Fruit fly (Drosophila melanogaster) whole organism, embryonic: ENCODE measurements around the gene Drsl4.

ENCODE experiments used
- CG10209 ChIP-seq: fragments of 200-800 bp; sonication (Bioruptor generic); optimal IDR thresholded peaks from 3 replicates; lab custom pipeline; 2017; ENCODE audit warnings: missing biosample characterization, mild to moderate bottlenecking, missing genetic modification characterization, missing genetic modification reagents
- CG10267 ChIP-seq: fragments of 200-800 bp; sonication (Bioruptor generic); optimal IDR thresholded peaks from 2 replicates; lab custom pipeline; 2018; ENCODE audit warnings: missing biosample characterization, mild to moderate bottlenecking, missing genetic modification characterization, moderate library complexity
- CG10274 ChIP-seq: fragments of 200-800 bp; sonication (Bioruptor generic); optimal IDR thresholded peaks from 3 replicates; lab custom pipeline; 2017; ENCODE audit warnings: missing biosample characterization, mild to moderate bottlenecking, missing genetic modification characterization
- CG11504 ChIP-seq: fragments of 200-800 bp; sonication (Bioruptor generic); optimal IDR thresholded peaks from 3 replicates; lab custom pipeline; 2019; ENCODE audit warnings: missing biosample characterization, mild to moderate bottlenecking, missing genetic modification characterization, moderate library complexity
- CG11695 ChIP-seq: fragments of 200-800 bp; sonication (Bioruptor generic); IDR thresholded peaks from 3 replicates; pipeline ENCODE4 v1.3.6; 2022; ENCODE audit warnings: missing biosample characterization, missing genetic modification characterization
- CG11723 ChIP-seq: fragments of 200-800 bp; sonication (Bioruptor generic); optimal IDR thresholded peaks from 2 replicates; lab custom pipeline; 2017; ENCODE audit warnings: missing biosample characterization, mild to moderate bottlenecking, missing genetic modification characterization
- CG12071 ChIP-seq: fragments of 200-800 bp; sonication (Bioruptor generic); optimal IDR thresholded peaks from 3 replicates; lab custom pipeline; 2018; ENCODE audit warnings: missing biosample characterization, mild to moderate bottlenecking, missing genetic modification characterization
- CG13894 ChIP-seq: fragments of 200-800 bp; sonication (Bioruptor generic); optimal IDR thresholded peaks from 3 replicates; lab custom pipeline; 2018; ENCODE audit warnings: missing biosample characterization, mild to moderate bottlenecking, missing genetic modification characterization, moderate library complexity
- CG14014 ChIP-seq: fragments of 200-800 bp; sonication (Bioruptor generic); IDR thresholded peaks from 2 replicates; pipeline ENCODE4 v1.3.6; 2022; ENCODE audit warnings: missing biosample characterization, missing genetic modification characterization
- CG14710 ChIP-seq: fragments of 200-800 bp; sonication (Bioruptor generic); optimal IDR thresholded peaks from 3 replicates; lab custom pipeline; 2019; ENCODE audit warnings: missing biosample characterization, mild to moderate bottlenecking, missing genetic modification characterization, moderate library complexity
- CG14965 ChIP-seq: fragments of 200-800 bp; sonication (Bioruptor generic); optimal IDR thresholded peaks from 2 replicates; lab custom pipeline; 2016; ENCODE audit warnings: missing biosample characterization, missing genetic modification characterization, borderline replicate concordance
- CG17361 ChIP-seq: fragments of 200-800 bp; sonication (Bioruptor generic); IDR thresholded peaks from 3 replicates; pipeline ENCODE4 v1.3.6; 2022; ENCODE audit warnings: missing biosample characterization, missing genetic modification characterization
- CG1792 ChIP-seq: fragments of 200-800 bp; sonication (Bioruptor generic); optimal IDR thresholded peaks from 2 replicates; lab custom pipeline; 2016; ENCODE audit warnings: missing biosample characterization, missing genetic modification characterization
- CG18011 ChIP-seq: fragments of 200-800 bp; sonication (Bioruptor generic); optimal IDR thresholded peaks from 2 replicates; lab custom pipeline; 2017; ENCODE audit warnings: missing biosample characterization, missing genetic modification characterization, mild to moderate bottlenecking, moderate library complexity, missing genotype
- CG18476 ChIP-seq: fragments of 200-800 bp; sonication (Bioruptor generic); optimal IDR thresholded peaks from 2 replicates; lab custom pipeline; 2016; ENCODE audit warnings: missing biosample characterization, mild to moderate bottlenecking, missing genetic modification characterization
- CG18599 ChIP-seq: fragments of 200-800 bp; sonication (Bioruptor generic); optimal IDR thresholded peaks from 3 replicates; lab custom pipeline; 2017; ENCODE audit warnings: missing biosample characterization, missing genetic modification characterization, mild to moderate bottlenecking, moderate library complexity, missing genetic modification reagents
- CG2120 ChIP-seq: fragments of 200-800 bp; sonication (Bioruptor generic); optimal IDR thresholded peaks from 3 replicates; lab custom pipeline; 2016; ENCODE audit warnings: missing biosample characterization, missing genetic modification characterization
- CG2712 ChIP-seq: fragments of 200-800 bp; optimal IDR thresholded peaks from 3 replicates; lab custom pipeline; 2019; ENCODE audit warnings: missing biosample characterization, mild to moderate bottlenecking, missing genetic modification characterization, moderate library complexity
- CG32772 ChIP-seq: fragments of 200-800 bp; sonication (Bioruptor generic); IDR thresholded peaks from 2 replicates; pipeline ENCODE4 v1.3.6; 2022; ENCODE audit warnings: missing biosample characterization, missing genetic modification characterization
- CG4424 ChIP-seq: fragments of 200-800 bp; sonication (Bioruptor generic); optimal IDR thresholded peaks from 3 replicates; lab custom pipeline; 2016; ENCODE audit warnings: missing biosample characterization, missing genetic modification characterization
- CG6254 ChIP-seq: fragments of 200-800 bp; sonication (Bioruptor generic); optimal IDR thresholded peaks from 3 replicates; lab custom pipeline; 2017; ENCODE audit warnings: mild to moderate bottlenecking, missing biosample characterization, missing genetic modification reagents, missing genetic modification characterization
- CG6654 ChIP-seq: fragments of 200-800 bp; sonication (Bioruptor generic); optimal IDR thresholded peaks from 2 replicates; lab custom pipeline; 2017; ENCODE audit warnings: missing biosample characterization, mild to moderate bottlenecking, missing genetic modification characterization
- CG7745 ChIP-seq: fragments of 200-800 bp; sonication (Bioruptor generic); optimal IDR thresholded peaks from 2 replicates; lab custom pipeline; 2018; ENCODE audit warnings: missing biosample characterization, mild to moderate bottlenecking, missing genetic modification characterization, moderate library complexity
- CG8281 ChIP-seq: fragments of 200-800 bp; sonication (Bioruptor generic); optimal IDR thresholded peaks from 2 replicates; lab custom pipeline; 2018; ENCODE audit warnings: missing biosample characterization, mild to moderate bottlenecking, missing genetic modification characterization, moderate library complexity
- CG8924 ChIP-seq: fragments of 200-800 bp; optimal IDR thresholded peaks from 3 replicates; lab custom pipeline; 2019; ENCODE audit warnings: missing biosample characterization, mild to moderate bottlenecking, missing genetic modification characterization, moderate library complexity
- CG9727 ChIP-seq: fragments of 200-800 bp; sonication (Bioruptor generic); optimal IDR thresholded peaks from 3 replicates; lab custom pipeline; 2017; ENCODE audit warnings: missing biosample characterization, mild to moderate bottlenecking, missing genetic modification characterization
- CoRest ChIP-seq: fragments of 200-800 bp; sonication (Bioruptor generic); optimal IDR thresholded peaks from 3 replicates; lab custom pipeline; 2018; ENCODE audit warnings: missing biosample characterization, mild to moderate bottlenecking, missing genetic modification characterization, moderate library complexity
- Deaf1 ChIP-seq: fragments of 200-800 bp; optimal IDR thresholded peaks from 3 replicates; lab custom pipeline; 2019; ENCODE audit warnings: missing biosample characterization, mild to moderate bottlenecking, missing genetic modification characterization, moderate library complexity
- E2f2 ChIP-seq: fragments of 200-800 bp; sonication (Bioruptor generic); IDR thresholded peaks from 2 replicates; pipeline ENCODE4 v1.3.6; 2022; ENCODE audit warnings: missing biosample characterization, missing genetic modification characterization
- Fer2 ChIP-seq: fragments of 200-800 bp; sonication (Bioruptor generic); optimal IDR thresholded peaks from 2 replicates; lab custom pipeline; 2018; ENCODE audit warnings: missing biosample characterization, mild to moderate bottlenecking, missing genetic modification characterization, moderate library complexity
- HLHmδ ChIP-seq: fragments of 200-800 bp; sonication (Bioruptor generic); optimal IDR thresholded peaks from 2 replicates; lab custom pipeline; 2018; ENCODE audit warnings: missing biosample characterization, mild to moderate bottlenecking, missing genetic modification characterization, moderate library complexity
- MESR4 ChIP-seq: fragments of 200-800 bp; sonication (Bioruptor generic); optimal IDR thresholded peaks from 2 replicates; lab custom pipeline; 2018; ENCODE audit warnings: missing biosample characterization, mild to moderate bottlenecking, missing genetic modification characterization, moderate library complexity
- Oli ChIP-seq: fragments of 200-800 bp; sonication (Bioruptor generic); optimal IDR thresholded peaks from 2 replicates; lab custom pipeline; 2018; ENCODE audit warnings: missing biosample characterization, mild to moderate bottlenecking, missing genetic modification characterization, moderate library complexity
- Pdp1 ChIP-seq, 2 experiments: fragments of 200-800 bp; sonication (Bioruptor generic); optimal IDR thresholded peaks; 3 replicates each; lab custom pipeline; 2016; ENCODE audit warnings: missing biosample characterization in 2 of 2, missing genetic modification characterization in 2 of 2, mild to moderate bottlenecking in 1 of 2, moderate library complexity in 1 of 2
- Stat92E ChIP-seq, 3 experiments: fragments of >200 bp in 2 of 3; fragments of 200-800 bp in 1 of 3; sonication (Bioruptor generic) in 1 of 3; optimal IDR thresholded peaks; 2 replicates each; lab custom pipeline; 2017 to 2019; ENCODE audit warnings: missing biosample characterization in 3 of 3, missing genetic modification characterization in 3 of 3, mild to moderate bottlenecking in 1 of 3, moderate library complexity in 1 of 3
- Xrp1 ChIP-seq: fragments of 200-800 bp; sonication (Bioruptor generic); IDR thresholded peaks from 2 replicates; pipeline ENCODE4 v1.3.6; 2022; ENCODE audit warnings: missing biosample characterization, missing genetic modification characterization
- ase ChIP-seq: fragments of 200-800 bp; sonication (Bioruptor generic); IDR thresholded peaks from 3 replicates; pipeline ENCODE4 v1.3.6; 2022; ENCODE audit warnings: missing biosample characterization, missing genetic modification characterization
- cad ChIP-seq: fragments of >200 bp; optimal IDR thresholded peaks from 2 replicates; lab custom pipeline; 2017; ENCODE audit warnings: missing biosample characterization, missing genetic modification characterization
- ci ChIP-seq: fragments of 200-800 bp; sonication (Bioruptor generic); IDR thresholded peaks from 3 replicates; pipeline ENCODE4 v1.3.6; 2022; ENCODE audit warnings: missing biosample characterization, missing genetic modification characterization
- dmrt11E ChIP-seq: fragments of 200-800 bp; sonication (Bioruptor generic); optimal IDR thresholded peaks from 3 replicates; lab custom pipeline; 2018; ENCODE audit warnings: missing biosample characterization, mild to moderate bottlenecking, missing genetic modification characterization, moderate library complexity
- fru ChIP-seq: fragments of >200 bp; optimal IDR thresholded peaks from 2 replicates; lab custom pipeline; 2017
- fu2 ChIP-seq: fragments of 200-800 bp; sonication (Bioruptor generic); optimal IDR thresholded peaks from 2 replicates; lab custom pipeline; 2016; ENCODE audit warnings: missing biosample characterization, missing genetic modification characterization
- gfzf ChIP-seq: fragments of 200-800 bp; sonication (Bioruptor generic); optimal IDR thresholded peaks from 2 replicates; lab custom pipeline; 2016; ENCODE audit warnings: missing biosample characterization, mild to moderate bottlenecking, missing genetic modification characterization, moderate library complexity
- gsb ChIP-seq: fragments of 200-800 bp; sonication (Bioruptor generic); IDR thresholded peaks from 2 replicates; pipeline ENCODE4 v1.3.6; 2022; ENCODE audit warnings: missing biosample characterization, missing genetic modification characterization
- hbn ChIP-seq: fragments of 200-800 bp; sonication (Bioruptor generic); IDR thresholded peaks from 2 replicates; pipeline ENCODE4 v1.3.6; 2022; ENCODE audit warnings: missing biosample characterization, missing genetic modification characterization; ENCODE audit not compliant: partially characterized antibody
- schlank ChIP-seq: fragments of 200-800 bp; sonication (Bioruptor generic); optimal IDR thresholded peaks from 2 replicates; lab custom pipeline; 2018; ENCODE audit warnings: missing biosample characterization, mild to moderate bottlenecking, missing genetic modification characterization
- usp ChIP-seq: fragments of >200 bp; optimal IDR thresholded peaks from 2 replicates; lab custom pipeline; 2017; ENCODE audit warnings: missing biosample characterization, missing genetic modification characterization
- wdn ChIP-seq: fragments of 200-800 bp; sonication (Bioruptor generic); IDR thresholded peaks from 2 replicates; pipeline ENCODE4 v1.3.6; 2022; ENCODE audit warnings: missing biosample characterization, missing genetic modification characterization
- wor ChIP-seq: fragments of 200-800 bp; sonication (Bioruptor generic); IDR thresholded peaks from 2 replicates; pipeline ENCODE4 v1.3.6; 2022; ENCODE audit warnings: missing biosample characterization, missing genetic modification characterization
- zfh2 ChIP-seq: fragments of 200-800 bp; sonication (Bioruptor generic); optimal IDR thresholded peaks from 2 replicates; lab custom pipeline; 2016; ENCODE audit warnings: missing biosample characterization, missing genetic modification characterization

The Drsl4 gene

DNA sequence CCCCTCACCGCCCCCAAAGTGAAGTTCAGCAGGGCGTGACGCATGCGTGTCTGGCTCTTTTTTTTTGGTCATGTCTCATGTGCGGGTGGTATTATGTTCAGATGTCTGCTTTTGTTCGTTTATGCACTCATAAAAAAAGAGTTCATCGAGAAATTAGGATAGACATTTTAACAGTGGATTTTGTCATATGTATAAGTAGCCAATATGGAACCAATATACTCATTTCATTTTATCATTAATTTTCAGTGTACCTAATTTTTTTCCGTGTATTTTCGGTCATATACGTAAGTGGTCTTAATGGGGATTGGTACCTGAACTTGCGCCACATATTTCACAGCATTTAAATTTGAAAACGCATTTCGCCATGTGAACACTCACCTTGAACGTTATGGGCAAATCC, 15.1 kb upstream of the Drsl4 start (continued):
- TF ChIP-seq Fer2 (tag; lab: Kevin White, UChicago): no peak
- TF ChIP-seq CG2120 (GFP tag; lab: Kevin White, UChicago): no peak
- TF ChIP-seq Xrp1: peak; percentile 78
- TF ChIP-seq Pdp1 (GFP tag; optimal IDR thresholded peaks at IDR 0.05; lab: Kevin White, UChicago): no peak
- TF ChIP-seq CG11504: peak; percentile 83
- TF ChIP-seq wdn (GFP tag; lab: Robert Waterston, UW): no peak
- TF ChIP-seq CG6654 (GFP tag; lab: Kevin White, UChicago): no peak
- TF ChIP-seq CG7745: no peak
- TF ChIP-seq gfzf: no peak
- TF ChIP-seq CG11723 (GFP tag; lab: Kevin White, UChicago): no peak
- peak; percentile 4; the same call in 1 of the 2 replicates for TF ChIP-seq CG32772 (GFP tag; lab: Robert Waterston, UW)
- no peak for TF ChIP-seq gsb (GFP tag; lab: Robert Waterston, UW)
- TF ChIP-seq HLHmδ (GFP tag; lab: Kevin White, UChicago): no peak
- no peak for TF ChIP-seq hbn
- TF ChIP-seq CG4424 (GFP tag; lab: Kevin White, UChicago): peak; percentile 66
- TF ChIP-seq CG2712: peak; percentile 73
- peak; percentile 31 for TF ChIP-seq CG14965
- TF ChIP-seq CoRest: peak; percentile 50
- no peak for TF ChIP-seq CG18011 (GFP tag; lab: Kevin White, UChicago)
- TF ChIP-seq Deaf1: no peak
- no peak for TF ChIP-seq CG10274 (GFP tag; lab: Kevin White, UChicago)
- no peak for TF ChIP-seq MESR4 (GFP tag; lab: Kevin White, UChicago)
- no peak for TF ChIP-seq CG13894
- peak; percentile 53 for TF ChIP-seq wor
- TF ChIP-seq fru: no peak
- TF ChIP-seq fu2: no peak
- peak; percentile 46 for TF ChIP-seq CG10267 (tag; lab: Kevin White, UChicago)
- TF ChIP-seq CG18599 (GFP tag; lab: Kevin White, UChicago): peak; percentile 61
- peak; percentile 30 for TF ChIP-seq CG8924 (tag; lab: Kevin White, UChicago)
- TF ChIP-seq CG18476 (GFP tag; lab: Kevin White, UChicago): peak; percentile 30
- TF ChIP-seq ase (GFP tag; lab: Robert Waterston, UW): peak; percentile 46; the same call in 1 of the 3 replicates
- peak; percentile 35 for TF ChIP-seq CG10209 (GFP tag; lab: Kevin White, UChicago)
- no peak for TF ChIP-seq Stat92E (GFP tag; optimal IDR thresholded peaks at IDR 0.05; lab: Kevin White, UChicago)
- TF ChIP-seq ci (GFP tag; lab: Robert Waterston, UW): peak; percentile 81
- TF ChIP-seq Oli: peak; percentile 44
- no peak for TF ChIP-seq CG11695 (GFP tag; lab: Robert Waterston, UW)
- no peak for TF ChIP-seq schlank (tag; lab: Kevin White, UChicago)
- peak; percentile 60 for TF ChIP-seq CG14710 (tag; lab: Kevin White, UChicago)
- TF ChIP-seq dmrt11E (tag; lab: Kevin White, UChicago): peak; percentile 54
- TF ChIP-seq CG12071 (GFP tag; lab: Kevin White, UChicago): peak; percentile 65
- peak; percentile 72; the same call in 1 of the 2 replicates for TF ChIP-seq CG14014 (GFP tag; lab: Robert Waterston, UW)
- peak; percentile 49 for TF ChIP-seq CG6254 (GFP tag; lab: Kevin White, UChicago)
- TF ChIP-seq usp: no peak
- no peak for TF ChIP-seq cad (GFP tag; lab: Kevin White, UChicago)
- peak; percentile 62; the same call in 2 of the 3 replicates for TF ChIP-seq CG17361
- TF ChIP-seq zfh2 (GFP tag; lab: Kevin White, UChicago): no peak
- peak; percentile 43 for TF ChIP-seq CG9727 (GFP tag; lab: Kevin White, UChicago)
- TF ChIP-seq E2f2 (GFP tag; lab: Robert Waterston, UW): peak; percentile 43; the same call in 1 of the 2 replicates
- TF ChIP-seq CG1792 (GFP tag; lab: Kevin White, UChicago): peak; percentile 6
- TF ChIP-seq CG8281: peak; percentile 13
